Worm (Caenorhabditis elegans): Measurements from ENCODE around the gene try-13.

DNA sequence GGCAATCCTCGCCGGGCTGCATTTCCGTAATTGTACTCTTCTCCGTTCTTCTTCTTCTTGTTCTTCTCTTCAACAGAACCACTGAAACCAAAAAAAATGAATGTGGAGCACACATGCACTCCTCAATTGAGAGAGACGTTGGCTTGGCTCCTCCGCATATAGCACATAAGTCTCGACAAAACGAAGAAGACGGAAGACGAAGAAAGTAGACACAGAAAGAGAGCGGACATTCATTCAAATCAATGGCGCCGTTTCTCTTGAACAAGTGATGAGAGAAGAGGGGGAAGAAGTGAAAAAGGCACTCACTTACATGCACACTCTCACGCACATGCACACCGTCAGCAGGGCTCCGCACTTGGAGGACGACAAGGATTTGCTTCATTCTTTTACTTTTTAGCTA lies 2.4 kb upstream of the try-13 start, which contains the start of gene F25E5.9:
- TF ChIP-seq dmd-4 (tag; optimal IDR thresholded peaks at IDR 0.05; ENCODE audit: borderline replicate concordance), result no peak
- no peak for TF ChIP-seq ceh-14 (tag; optimal IDR thresholded peaks at IDR 0.05)
- TF ChIP-seq sox-4 (tag; optimal IDR thresholded peaks at IDR 0.05), result no peak
- no peak for TF ChIP-seq ets-4 (tag; optimal IDR thresholded peaks at IDR 0.05)
- no peak for TF ChIP-seq ama-1 (optimal IDR thresholded peaks at IDR 0.05)
- TF ChIP-seq eyg-1 (tag; optimal IDR thresholded peaks at IDR 0.05), result no peak
- TF ChIP-seq elt-2 (tag; optimal IDR thresholded peaks at IDR 0.05), result no peak
- TF ChIP-seq lim-6 (tag; optimal IDR thresholded peaks at IDR 0.05), result no peak
